Worm (Caenorhabditis elegans): ENCODE data around the gene npp-22.

Gene npp-22

ce11 chrV:11722858-11723257 lies 10.4 kb downstream of the npp-22 start:
- no peak for TF ChIP-seq skn-1 (tag; optimal IDR thresholded peaks at IDR 0.05)
- no peak for TF ChIP-seq fkh-2 (tag; optimal IDR thresholded peaks at IDR 0.05)
- no peak for TF ChIP-seq elt-3 (tag; optimal IDR thresholded peaks at IDR 0.05)
- no peak for TF ChIP-seq ztf-11 (tag; optimal IDR thresholded peaks at IDR 0.05)
- no peak for TF ChIP-seq nfya-1 (tag; optimal IDR thresholded peaks at IDR 0.05; ENCODE audit: insufficient read depth)
- no peak for TF ChIP-seq lsy-12 (tag; optimal IDR thresholded peaks at IDR 0.05)
- no peak for TF ChIP-seq zag-1 (tag; optimal IDR thresholded peaks at IDR 0.05)

ce11 chrV:11716930-11717329 lies 16.3 kb downstream of the npp-22 start:
- TF ChIP-seq pqm-1 (tag; optimal IDR thresholded peaks at IDR 0.05): peak; percentile 71
- TF ChIP-seq elt-2 (tag; optimal IDR thresholded peaks at IDR 0.05): peak; percentile 78
- no peak for TF ChIP-seq unc-39 (tag; optimal IDR thresholded peaks at IDR 0.05)

- TF ChIP-seq fkh-2 (tag; optimal IDR thresholded peaks at IDR 0.05) (no peak), R02D3.7 (tag; optimal IDR thresholded peaks at IDR 0.05) (no peak), pqm-1 (tag; optimal IDR thresholded peaks at IDR 0.05) (peak; percentile 53), fkh-10 (GFP tag; optimal IDR thresholded peaks at IDR 0.05) (no peak), ceh-9 (tag; optimal IDR thresholded peaks at IDR 0.05) (no peak), elt-2 (tag; optimal IDR thresholded peaks at IDR 0.05) (peak; percentile 59), zag-1 (tag; optimal IDR thresholded peaks at IDR 0.05) (no peak)
These were observed 17.5 kb downstream of the npp-22 start, which contains the start of gene tre-3 for ce11 chrV:11715797-11716196. tre-3 (minus strand) TSS chrV:11715903.

- TF ChIP-seq nhr-43 (tag; optimal IDR thresholded peaks at IDR 0.05; ENCODE audit: poor library complexity, severe bottlenecking) (no peak), fkh-10 (GFP tag; optimal IDR thresholded peaks at IDR 0.05) (no peak), eor-1 (tag; optimal IDR thresholded peaks at IDR 0.05) (no peak), nhr-11 (tag; optimal IDR thresholded peaks at IDR 0.05) (no peak)
These were observed 21.5 kb downstream of the npp-22 start for ce11 chrV:11711751-11712150.

- no peak for TF ChIP-seq sea-2 (GFP tag; optimal IDR thresholded peaks at IDR 0.05)
- no peak for TF ChIP-seq egl-27 (tag; optimal IDR thresholded peaks at IDR 0.05)
- no peak for TF ChIP-seq ceh-9 (tag; optimal IDR thresholded peaks at IDR 0.05)
These were observed 26.9 kb downstream of the npp-22 start for ce11 chrV:11706353-11706752.

- TF ChIP-seq nfya-1 (tag; optimal IDR thresholded peaks at IDR 0.05; ENCODE audit: insufficient read depth): peak; percentile 81
- no peak for TF ChIP-seq ceh-9 (tag; optimal IDR thresholded peaks at IDR 0.05)
These were observed 27.9 kb downstream of the npp-22 start, which contains the start of gene ceh-32 for ce11 chrV:11705399-11705798. ceh-32 (minus strand) TSS chrV:11705400.

ce11 chrV:11704658-11705057 lies 28.6 kb downstream of the npp-22 start:
- no peak for TF ChIP-seq fos-1 (tag; optimal IDR thresholded peaks at IDR 0.05)
- no peak for TF ChIP-seq nhr-67 (tag; optimal IDR thresholded peaks at IDR 0.05)
- TF ChIP-seq fkh-10 (GFP tag; optimal IDR thresholded peaks at IDR 0.05): peak; percentile 86
- no peak for TF ChIP-seq ztf-11 (tag; optimal IDR thresholded peaks at IDR 0.05)
- no peak for TF ChIP-seq mml-1 (tag; optimal IDR thresholded peaks at IDR 0.05)
- no peak for TF ChIP-seq ceh-16 (tag; optimal IDR thresholded peaks at IDR 0.05)
- TF ChIP-seq ceh-9 (tag; optimal IDR thresholded peaks at IDR 0.05): no peak

- TF ChIP-seq jun-1 (tag; optimal IDR thresholded peaks at IDR 0.05) (no peak), nhr-67 (tag; optimal IDR thresholded peaks at IDR 0.05) (no peak), nhr-28 (tag; optimal IDR thresholded peaks at IDR 0.05) (no peak), lsy-12 (tag; optimal IDR thresholded peaks at IDR 0.05) (no peak), fkh-10 (GFP tag; optimal IDR thresholded peaks at IDR 0.05) (peak; percentile 84), hmg-11 (tag; optimal IDR thresholded peaks at IDR 0.05) (no peak), sea-2 (GFP tag; optimal IDR thresholded peaks at IDR 0.05) (no peak)
These were observed 35.8 kb downstream of the npp-22 start for ce11 chrV:11697482-11697881.

ce11 chrV:11695597-11695996 lies 37.7 kb downstream of the npp-22 start, which contains the start of gene W05E10.5:
W05E10.5 (minus strand) TSS chrV:11695697.
- TF ChIP-seq elt-2 (tag; optimal IDR thresholded peaks at IDR 0.05): no peak
- TF ChIP-seq pha-4 (tag; optimal IDR thresholded peaks at IDR 0.05): no peak
- TF ChIP-seq nhr-77 (tag; optimal IDR thresholded peaks at IDR 0.05): no peak
- no peak for TF ChIP-seq nhr-67 (tag; optimal IDR thresholded peaks at IDR 0.05)
- TF ChIP-seq nhr-28 (tag; optimal IDR thresholded peaks at IDR 0.05): no peak
- no peak for TF ChIP-seq nhr-23 (tag; optimal IDR thresholded peaks at IDR 0.05)
- TF ChIP-seq nfya-1 (tag; optimal IDR thresholded peaks at IDR 0.05; ENCODE audit: insufficient read depth): no peak
- no peak for TF ChIP-seq nhr-12 (tag; optimal IDR thresholded peaks at IDR 0.05)
- TF ChIP-seq mdl-1 (tag; optimal IDR thresholded peaks at IDR 0.05): no peak
- TF ChIP-seq daf-12 (tag; optimal IDR thresholded peaks at IDR 0.05): no peak
- no peak for TF ChIP-seq nhr-237 (tag; optimal IDR thresholded peaks at IDR 0.05)
- no peak for TF ChIP-seq sea-2 (GFP tag; optimal IDR thresholded peaks at IDR 0.05)
- TF ChIP-seq lin-15B (tag; optimal IDR thresholded peaks at IDR 0.05): no peak
- no peak for TF ChIP-seq fkh-2 (tag; optimal IDR thresholded peaks at IDR 0.05)
- TF ChIP-seq ceh-28 (tag; optimal IDR thresholded peaks at IDR 0.05): no peak
- no peak for TF ChIP-seq ztf-4 (tag; optimal IDR thresholded peaks at IDR 0.05)
